Worm (Caenorhabditis elegans) whole organism, late embryonic: ENCODE data around the gene D1086.8.

Experiments
- ama-1 ChIP-seq: fragments of 150-350 bp; optimal IDR thresholded peaks from 2 replicates; lab custom pipeline; 2014
- hlh-30 ChIP-seq: sonication (generic microtip); optimal IDR thresholded peaks from 2 replicates; lab custom pipeline; 2017; ENCODE audit warnings: antibody characterized with exemption, missing genetic modification characterization, missing compliant biosample characterization; ENCODE audit not compliant: insufficient read depth
- nhr-11 ChIP-seq: fragments of 150-350 bp; optimal IDR thresholded peaks from 2 replicates; lab custom pipeline; 2014; ENCODE audit warnings: missing biosample characterization, missing genetic modification characterization
- unc-86 ChIP-seq: sonication (generic microtip); optimal IDR thresholded peaks from 2 replicates; lab custom pipeline; 2016; ENCODE audit warnings: missing genetic modification characterization, missing compliant biosample characterization

DNA sequence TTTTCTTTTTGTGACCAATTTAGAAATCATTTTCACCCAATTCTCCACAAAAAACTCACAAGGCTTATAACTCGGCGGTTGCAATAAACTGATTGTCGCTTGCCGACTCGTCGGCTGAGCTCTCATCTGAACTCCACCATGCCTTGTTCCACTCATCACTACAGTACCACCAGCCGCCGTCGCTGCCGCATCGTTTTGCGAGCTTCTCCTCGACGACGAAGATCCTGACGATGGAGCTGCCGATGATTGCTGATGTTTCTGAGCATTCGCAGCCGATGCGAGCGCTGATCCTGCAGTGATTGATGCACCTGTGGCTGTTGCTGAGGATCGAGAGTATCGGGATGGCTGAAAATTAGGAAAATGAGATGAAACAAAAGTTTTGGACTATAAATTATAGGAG, 26.8 kb downstream of the D1086.8 start:
- TF ChIP-seq ama-1 (lab: Kevin White, UChicago) (no peak), hlh-30 (tag; lab: Kevin White, UChicago) (no peak), unc-86 (tag; lab: Kevin White, UChicago) (no peak), nhr-11 (tag; lab: Kevin White, UChicago) (no peak)
